Worm (Caenorhabditis elegans) whole organism, L4/young adult: ENCODE data around the gene lgg-3.

Experiments
- W03F9.2 ChIP-seq: fragments of 150-350 bp; optimal IDR thresholded peaks from 2 replicates; lab custom pipeline; 2014; ENCODE audit warnings: missing biosample characterization, missing genetic modification characterization
- dao-5 ChIP-seq: sonication (generic microtip); optimal IDR thresholded peaks from 2 replicates; lab custom pipeline; 2016; ENCODE audit warnings: missing genotype, missing genetic modification characterization, moderate library complexity, missing compliant biosample characterization
- him-1 ChIP-seq: sonication (generic microtip); optimal IDR thresholded peaks from 2 replicates; lab custom pipeline; 2016; ENCODE audit warnings: missing genotype, missing genetic modification reagents, missing genetic modification characterization, missing compliant biosample characterization

- TF ChIP-seq him-1 (tag; lab: Kevin White, UChicago): no peak
- no peak for TF ChIP-seq dao-5
- TF ChIP-seq W03F9.2: no peak
Measured at ce11 chrIII:5677790-5678189, 20.0 kb downstream of the lgg-3 start, which contains the start of gene F54E7.9.
